Worm (Caenorhabditis elegans): ENCODE results near the gene mig-14.

The mig-14 gene

ce11 chrII:13723754-13724153 lies 17.8 kb upstream of the mig-14 start:
- no peak for TF ChIP-seq hlh-4 (tag; optimal IDR thresholded peaks at IDR 0.05)
- TF ChIP-seq lin-13 (GFP tag; optimal IDR thresholded peaks at IDR 0.05), result no peak
- peak; percentile 1 for TF ChIP-seq nhr-85 (tag)

- TF ChIP-seq nhr-237 (tag; optimal IDR thresholded peaks at IDR 0.05) (no peak), F16B12.6 (tag; optimal IDR thresholded peaks at IDR 0.05) (peak; percentile 84), sup-37 (GFP tag; optimal IDR thresholded peaks at IDR 0.05) (no peak), efl-1 (optimal IDR thresholded peaks at IDR 0.05) (peak; percentile 45 to 71), efl-1 (GFP tag; optimal IDR thresholded peaks at IDR 0.05 in 1 of 2) (peak; percentile 74 to 96), snu-23 (GFP tag; optimal IDR thresholded peaks at IDR 0.05) (peak; percentile 40), lin-13 (GFP tag; optimal IDR thresholded peaks at IDR 0.05) (no peak), mab-9 (GFP tag; IDR thresholded peaks at IDR 0.05) (no peak), xbp-1 (tag; optimal IDR thresholded peaks at IDR 0.05) (peak; percentile 11), dpl-1 (GFP tag; optimal IDR thresholded peaks at IDR 0.05) (peak; percentile 48 to 70 (median 60)), efl-3 (GFP tag; optimal IDR thresholded peaks at IDR 0.05) (no peak), mep-1 (tag; optimal IDR thresholded peaks at IDR 0.05) (no peak), lir-3 (tag; optimal IDR thresholded peaks at IDR 0.05; ENCODE audit: poor library complexity) (no peak), nhr-11 (tag; optimal IDR thresholded peaks at IDR 0.05) (no peak), lin-35 (GFP tag; optimal IDR thresholded peaks at IDR 0.05) (peak; percentile 61 to 75), lsy-2 (tag; optimal IDR thresholded peaks at IDR 0.05) (peak; percentile 36 to 43), nhr-85 (tag) (peak; percentile 58), lin-14 (GFP tag; optimal IDR thresholded peaks at IDR 0.05) (no peak), nhr-77 (tag; optimal IDR thresholded peaks at IDR 0.05) (peak; percentile 4), fkh-10 (GFP tag; optimal IDR thresholded peaks at IDR 0.05) (no peak), swsn-7 (tag; optimal IDR thresholded peaks at IDR 0.05) (no peak), unc-130 (tag; optimal IDR thresholded peaks at IDR 0.05) (peak; percentile 25), zag-1 (tag; optimal IDR thresholded peaks at IDR 0.05) (no peak), C34B4.2 (tag; optimal IDR thresholded peaks at IDR 0.05) (no peak), grh-1 (GFP tag; IDR thresholded peaks at IDR 0.05) (no peak)
Measured at ce11 chrII:13725793-13726192, 15.7 kb upstream of the mig-14 start, which contains the start of the genes Y54G9A.7 and bub-3. Gene Y54G9A.7 (minus strand): TSS chrII:13725799. Gene bub-3 (plus strand): TSS chrII:13726062.

ce11 chrII:13729416-13729815 lies 12.1 kb upstream of the mig-14 start, which contains the start of gene Y54G9A.9:
Gene Y54G9A.9 (plus strand): TSS chrII:13729716.
- TF ChIP-seq egl-13 (tag; optimal IDR thresholded peaks at IDR 0.05), result no peak
- no peak for TF ChIP-seq elt-2 (tag; optimal IDR thresholded peaks at IDR 0.05)
- no peak for TF ChIP-seq hlh-4 (tag; optimal IDR thresholded peaks at IDR 0.05)
- no peak for TF ChIP-seq aha-1 (tag; optimal IDR thresholded peaks at IDR 0.05)
- no peak for TF ChIP-seq nhr-11 (tag; optimal IDR thresholded peaks at IDR 0.05)

- TF ChIP-seq nhr-84 (tag; optimal IDR thresholded peaks at IDR 0.05) (no peak), swsn-7 (tag; optimal IDR thresholded peaks at IDR 0.05) (no peak), pag-3 (tag; optimal IDR thresholded peaks at IDR 0.05; ENCODE audit: borderline replicate concordance, insufficient read depth) (no peak), pqm-1 (tag; optimal IDR thresholded peaks at IDR 0.05) (no peak), sptf-1 (tag; optimal IDR thresholded peaks at IDR 0.05) (no peak)
Measured at ce11 chrII:13732146-13732545, 9.4 kb upstream of the mig-14 start.

- TF ChIP-seq unc-30 (tag; optimal IDR thresholded peaks at IDR 0.05), result no peak
- 0 out of 2 replicates have a peak, but pooled peaks have one; percentile 16 for TF ChIP-seq grh-1 (GFP tag; IDR thresholded peaks at IDR 0.05)
Measured at ce11 chrII:13732577-13732976, 9.0 kb upstream of the mig-14 start.

- no peak for TF ChIP-seq pqm-1 (tag; optimal IDR thresholded peaks at IDR 0.05)
- no peak for TF ChIP-seq mep-1 (tag; optimal IDR thresholded peaks at IDR 0.05)
- no peak for TF ChIP-seq pax-3 (tag; optimal IDR thresholded peaks at IDR 0.05)
- no peak for TF ChIP-seq lin-14 (GFP tag; optimal IDR thresholded peaks at IDR 0.05)
- TF ChIP-seq unc-30 (tag; optimal IDR thresholded peaks at IDR 0.05), result no peak
- no peak for TF ChIP-seq efl-1 (optimal IDR thresholded peaks at IDR 0.05)
- peak in 1 of 2 experiments; percentile 55 for TF ChIP-seq efl-1 (GFP tag; optimal IDR thresholded peaks at IDR 0.05 in 1 of 2)
- TF ChIP-seq unc-98 (GFP tag; IDR thresholded peaks at IDR 0.05), result no peak
- no peak for TF ChIP-seq isw-1 (GFP tag; IDR thresholded peaks at IDR 0.05)
- TF ChIP-seq hlh-17 (GFP tag; optimal IDR thresholded peaks at IDR 0.05; ENCODE audit: borderline replicate concordance), result no peak
- TF ChIP-seq rnt-1 (tag; optimal IDR thresholded peaks at IDR 0.05), result no peak
- TF ChIP-seq ztf-4 (tag; optimal IDR thresholded peaks at IDR 0.05), result no peak
- no peak for TF ChIP-seq grh-1 (GFP tag; IDR thresholded peaks at IDR 0.05)
- TF ChIP-seq nhr-85 (tag), result peak; percentile 59
- no peak for TF ChIP-seq snu-23 (GFP tag; optimal IDR thresholded peaks at IDR 0.05)
Measured at ce11 chrII:13736089-13736488, 5.4 kb upstream of the mig-14 start, which contains the start of gene R06B9.5. Gene R06B9.5 (plus strand): TSS chrII:13736320.
